Worm (Caenorhabditis elegans) whole organism, L4 larva: Measurements from ENCODE around the gene pbs-1.

Source experiments
- D1046.2 ChIP-seq: fragments of 200-800 bp; sonication (Bioruptor generic); IDR thresholded peaks from 2 replicates; pipeline ENCODE4 v1.3.6; 2022; ENCODE audit warnings: missing genetic modification characterization, missing compliant biosample characterization
- F10B5.3 ChIP-seq: sonication (generic microtip); optimal IDR thresholded peaks from 2 replicates; lab custom pipeline; 2016; ENCODE audit warnings: mild to moderate bottlenecking, missing genetic modification characterization, missing compliant biosample characterization
- F37D6.2 ChIP-seq: sonication (generic microtip); optimal IDR thresholded peaks from 2 replicates; lab custom pipeline; 2016; ENCODE audit warnings: mild to moderate bottlenecking, missing genetic modification characterization, missing compliant biosample characterization
- T20F7.1 ChIP-seq: fragments of 200-800 bp; sonication (Bioruptor generic); optimal IDR thresholded peaks from 2 replicates; lab custom pipeline; 2018; ENCODE audit warnings: mild to moderate bottlenecking, missing genetic modification characterization, missing compliant biosample characterization
- T26A8.4 ChIP-seq: fragments of 200-800 bp; sonication (Bioruptor generic); IDR thresholded peaks from 2 replicates; pipeline ENCODE4 v1.3.6; 2022; ENCODE audit warnings: missing genetic modification characterization, missing compliant biosample characterization
- Y105C5A.15 ChIP-seq: fragments of 200-800 bp; sonication (Bioruptor generic); IDR thresholded peaks from 2 replicates; pipeline ENCODE4 v1.3.6; 2022; ENCODE audit warnings: missing genetic modification characterization, missing compliant biosample characterization
- Y75B8A.6 ChIP-seq: fragments of 200-800 bp; sonication (Bioruptor generic); IDR thresholded peaks from 2 replicates; pipeline ENCODE4 v1.3.6; 2022; ENCODE audit warnings: missing genetic modification reagents, missing genetic modification characterization, missing compliant biosample characterization
- ZK337.2 ChIP-seq: fragments of 200-800 bp; sonication (Bioruptor generic); IDR thresholded peaks from 2 replicates; pipeline ENCODE4 v1.3.6; 2022; ENCODE audit warnings: missing genetic modification reagents, missing genetic modification characterization, missing compliant biosample characterization
- aha-1 ChIP-seq: fragments of 150-350 bp; peaks from one replicate; lab custom pipeline; 2014; ENCODE audit warnings: missing biosample characterization, missing genetic modification characterization
- ama-1 ChIP-seq: fragments of 150-350 bp; optimal IDR thresholded peaks from 2 replicates; lab custom pipeline; 2014; ENCODE audit warnings: inconsistent platforms, mixed read lengths
- ceh-28 ChIP-seq: fragments of 150-350 bp; optimal IDR thresholded peaks from 2 replicates; lab custom pipeline; 2014; ENCODE audit warnings: missing biosample characterization, missing genetic modification reagents, missing genetic modification characterization
- ceh-62 ChIP-seq: sonication (generic microtip); optimal IDR thresholded peaks from 2 replicates; lab custom pipeline; 2017; ENCODE audit warnings: missing biosample characterization, missing genetic modification characterization
- ces-1 ChIP-seq: fragments of 150-350 bp; sonication (generic microtip); optimal IDR thresholded peaks from 4 replicates; lab custom pipeline; 2014; ENCODE audit warnings: missing biosample characterization, missing genetic modification reagents, missing genetic modification characterization
- ctbp-1 ChIP-seq: fragments of 200-800 bp; sonication (Bioruptor generic); IDR thresholded peaks from 2 replicates; pipeline ENCODE4 v1.3.6; 2022; ENCODE audit warnings: missing genetic modification reagents, missing genetic modification characterization, missing compliant biosample characterization
- daf-19 ChIP-seq: fragments of 200-800 bp; sonication (Bioruptor generic); conservative IDR thresholded peaks from 2 replicates; pipeline ENCODE4 v1.3.6; 2022; ENCODE audit warnings: missing genetic modification characterization, missing compliant biosample characterization
- dmd-8 ChIP-seq: fragments of 200-800 bp; sonication (Bioruptor generic); IDR thresholded peaks from 2 replicates; pipeline ENCODE4 v1.3.6; 2022; ENCODE audit warnings: missing genetic modification characterization, missing compliant biosample characterization
- duxl-1 ChIP-seq: sonication (generic microtip); optimal IDR thresholded peaks from 2 replicates; lab custom pipeline; 2016; ENCODE audit warnings: mild to moderate bottlenecking, missing genetic modification characterization, moderate library complexity, missing compliant biosample characterization; ENCODE audit not compliant: poor library complexity
- egl-27 ChIP-seq: sonication (generic microtip); optimal IDR thresholded peaks from 3 replicates; lab custom pipeline; 2017; ENCODE audit warnings: missing biosample characterization, missing genetic modification reagents, missing genetic modification characterization
- egl-43 ChIP-seq: fragments of 200-800 bp; sonication (Bioruptor generic); IDR thresholded peaks from 2 replicates; pipeline ENCODE4 v1.3.6; 2022; ENCODE audit warnings: missing genetic modification reagents, missing genetic modification characterization, missing compliant biosample characterization
- fos-1 ChIP-seq: fragments of 150-350 bp; optimal IDR thresholded peaks from 2 replicates; lab custom pipeline; 2014; ENCODE audit warnings: missing biosample characterization, missing genetic modification characterization
- gei-8 ChIP-seq: fragments of 200-800 bp; sonication (Bioruptor generic); optimal IDR thresholded peaks from 2 replicates; lab custom pipeline; 2018; ENCODE audit warnings: mild to moderate bottlenecking, missing genetic modification characterization, missing compliant biosample characterization
- hif-1 ChIP-seq, 2 experiments: sonication (generic microtip); optimal IDR thresholded peaks; 2 replicates each; lab custom pipeline; 2016 to 2017; ENCODE audit warnings: missing compliant biosample characterization in 2 of 2, missing genetic modification characterization in 2 of 2, missing genetic modification reagents in 2 of 2, missing genotype in 2 of 2, mild to moderate bottlenecking in 1 of 2
- lim-7 ChIP-seq: fragments of 200-800 bp; sonication (Bioruptor generic); IDR thresholded peaks from 2 replicates; pipeline ENCODE4 v1.3.6; 2022; ENCODE audit warnings: missing genetic modification characterization, missing compliant biosample characterization
- lin-1 ChIP-seq: fragments of 200-800 bp; sonication (Bioruptor generic); IDR thresholded peaks from 2 replicates; pipeline ENCODE4 v1.3.6; 2022; ENCODE audit warnings: missing genetic modification reagents, missing genetic modification characterization, missing compliant biosample characterization
- lin-13 ChIP-seq: fragments of 150-350 bp; optimal IDR thresholded peaks from 2 replicates; lab custom pipeline; 2014; ENCODE audit warnings: missing biosample characterization, missing genetic modification reagents, missing genetic modification characterization
- lin-15B ChIP-seq: fragments of 150-350 bp; sonication (generic microtip); optimal IDR thresholded peaks from 3 replicates; lab custom pipeline; 2014; ENCODE audit warnings: missing biosample characterization, missing genetic modification characterization
- lsy-2 ChIP-seq, 2 experiments: fragments of 150-350 bp in 1 of 2; sonication (generic microtip) in 1 of 2; optimal IDR thresholded peaks; 2 replicates each; lab custom pipeline; 2014 to 2017; ENCODE audit warnings: missing biosample characterization in 2 of 2, missing genetic modification characterization in 2 of 2
- madf-9 ChIP-seq: fragments of 200-800 bp; sonication (Bioruptor generic); conservative IDR thresholded peaks from 2 replicates; pipeline ENCODE4 v1.3.6; 2022; ENCODE audit warnings: missing genetic modification reagents, missing genetic modification characterization, missing compliant biosample characterization
- mep-1 ChIP-seq: fragments of 150-350 bp; sonication (generic microtip); optimal IDR thresholded peaks from 3 replicates; lab custom pipeline; 2014; ENCODE audit warnings: missing biosample characterization, missing genetic modification characterization
- mxl-2 ChIP-seq: fragments of 200-800 bp; sonication (Bioruptor generic); conservative IDR thresholded peaks from 2 replicates; pipeline ENCODE4 v1.3.6; 2022; ENCODE audit warnings: missing genetic modification reagents, missing genetic modification characterization, missing compliant biosample characterization
- mxl-3 ChIP-seq: fragments of 200-800 bp; sonication (Bioruptor generic); optimal IDR thresholded peaks from 2 replicates; lab custom pipeline; 2018; ENCODE audit warnings: mild to moderate bottlenecking, missing genetic modification characterization, missing compliant biosample characterization
- nhr-102 ChIP-seq: sonication (generic microtip); optimal IDR thresholded peaks from 2 replicates; lab custom pipeline; 2016; ENCODE audit warnings: mild to moderate bottlenecking, missing genetic modification characterization, moderate library complexity, missing compliant biosample characterization
- nhr-111 ChIP-seq: fragments of 200-800 bp; sonication (Bioruptor generic); optimal IDR thresholded peaks from 2 replicates; lab custom pipeline; 2018; ENCODE audit warnings: mild to moderate bottlenecking, missing genetic modification characterization, missing compliant biosample characterization
- nhr-48 ChIP-seq: sonication (generic microtip); optimal IDR thresholded peaks from 2 replicates; lab custom pipeline; 2016; ENCODE audit warnings: mild to moderate bottlenecking, missing genetic modification characterization, missing compliant biosample characterization
- php-3 ChIP-seq: fragments of 200-800 bp; sonication (Bioruptor generic); IDR thresholded peaks from 2 replicates; pipeline ENCODE4 v1.3.6; 2022; ENCODE audit warnings: missing genetic modification reagents, missing genetic modification characterization, missing compliant biosample characterization
- pqm-1 ChIP-seq: sonication (generic microtip); optimal IDR thresholded peaks from 2 replicates; lab custom pipeline; 2017; ENCODE audit warnings: missing biosample characterization, missing genetic modification characterization
- tra-1 ChIP-seq: fragments of 200-800 bp; sonication (Bioruptor generic); IDR thresholded peaks from 2 replicates; pipeline ENCODE4 v1.3.6; 2022; ENCODE audit warnings: missing genetic modification reagents, missing genetic modification characterization, missing compliant biosample characterization
- vab-7 ChIP-seq: fragments of 200-800 bp; sonication (Bioruptor generic); IDR thresholded peaks from 2 replicates; pipeline ENCODE4 v1.3.6; 2022; ENCODE audit warnings: missing genetic modification reagents, missing genetic modification characterization, missing compliant biosample characterization
- zfp-3 ChIP-seq: fragments of 200-800 bp; sonication (Bioruptor generic); conservative IDR thresholded peaks from 2 replicates; pipeline ENCODE4 v1.3.6; 2022; ENCODE audit warnings: missing genetic modification reagents, missing genetic modification characterization, missing compliant biosample characterization
- zip-11 ChIP-seq: fragments of 200-800 bp; sonication (Bioruptor generic); IDR thresholded peaks from 2 replicates; pipeline ENCODE4 v1.3.6; 2022; ENCODE audit warnings: missing genetic modification characterization, missing compliant biosample characterization
- zip-2 ChIP-seq: fragments of 150-350 bp; optimal IDR thresholded peaks from 2 replicates; lab custom pipeline; 2014; ENCODE audit warnings: missing biosample characterization, missing genetic modification characterization
- ztf-11 ChIP-seq: fragments of 150-350 bp; optimal IDR thresholded peaks from 2 replicates; lab custom pipeline; 2014; ENCODE audit warnings: missing biosample characterization, missing genetic modification characterization

The pbs-1 gene

DNA sequence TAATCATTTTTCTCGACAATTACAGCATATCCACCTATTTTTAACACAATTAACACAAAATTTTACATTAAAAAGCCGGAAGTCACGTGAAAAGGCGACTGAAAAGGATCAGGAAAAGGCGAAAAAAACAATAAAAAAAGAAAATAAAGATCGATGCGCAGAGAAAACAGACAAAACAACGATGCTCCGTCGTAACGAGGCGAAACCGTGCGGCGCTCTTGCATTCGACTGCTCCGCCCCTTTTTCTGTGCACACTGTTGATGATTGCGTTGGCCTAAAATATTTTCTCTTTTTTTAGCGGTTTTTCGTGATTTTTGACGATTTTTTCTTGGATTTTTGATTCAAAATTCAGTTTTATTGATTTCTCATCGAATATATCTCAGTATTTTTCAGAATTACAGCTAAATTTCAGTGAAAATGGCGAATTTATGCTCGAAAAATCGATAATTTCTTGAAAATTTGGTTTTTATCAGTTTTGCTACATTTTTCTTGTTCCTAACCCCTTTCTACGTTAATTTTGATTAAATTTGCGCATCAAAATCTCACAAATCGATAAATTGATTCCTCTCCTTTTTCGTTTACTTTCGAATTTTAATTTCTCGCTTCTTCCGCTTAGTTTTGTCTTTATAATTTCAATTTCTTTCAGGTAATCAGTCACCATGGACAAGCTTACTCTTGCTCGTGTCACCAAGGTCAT, 50.4 kb downstream of the pbs-1 start, which contains the start of gene rps-28 (continued):
- TF ChIP-seq ces-1 (peak; percentile 88), egl-27 (tag; lab: Kevin White, UChicago) (no peak), zip-2 (tag; lab: Kevin White, UChicago) (peak; percentile 57), daf-19 (GFP tag; lab: Robert Waterston, UW) (no peak), vab-7 (GFP tag; lab: Robert Waterston, UW) (peak; percentile 96), dmd-8 (GFP tag; lab: Robert Waterston, UW) (0 out of 2 replicates have a peak, but pooled peaks have one; percentile 17), Y75B8A.6 (no peak), lsy-2 (tag; optimal IDR thresholded peaks at IDR 0.05; lab: Kevin White, UChicago) (peak; percentile 87 to 96), nhr-102 (peak; percentile 87), lim-7 (GFP tag; lab: Robert Waterston, UW) (peak; percentile 66; the same call in 1 of the 2 replicates), ctbp-1 (GFP tag; lab: Robert Waterston, UW) (peak; percentile 78), php-3 (GFP tag; lab: Robert Waterston, UW) (peak; percentile 91), F37D6.2 (tag; lab: Kevin White, UChicago) (peak; percentile 89), duxl-1 (tag; lab: Kevin White, UChicago) (peak; percentile 90), Y105C5A.15 (GFP tag; lab: Robert Waterston, UW) (no peak), egl-43 (GFP tag; lab: Robert Waterston, UW) (peak; percentile 90), hif-1 (tag; optimal IDR thresholded peaks at IDR 0.05; lab: Kevin White, UChicago) (peak; percentile 51 to 87), lin-13 (GFP tag; lab: Kevin White, UChicago) (peak; percentile 97), ama-1 (lab: Kevin White, UChicago) (peak; percentile 84), nhr-48 (tag; lab: Kevin White, UChicago) (peak; percentile 63), ceh-28 (tag; lab: Kevin White, UChicago) (peak; percentile 72), mxl-2 (0 out of 2 replicates have a peak, but pooled peaks have one; percentile 27), D1046.2 (GFP tag; lab: Robert Waterston, UW) (peak; percentile 87), mep-1 (peak; percentile 98), lin-15B (tag; lab: Kevin White, UChicago) (peak; percentile 60), gei-8 (no peak), ceh-62 (tag; lab: Kevin White, UChicago) (no peak), ztf-11 (no peak), nhr-111 (GFP tag; lab: Kevin White, UChicago) (no peak), pqm-1 (tag; lab: Kevin White, UChicago) (peak; percentile 63), aha-1 (tag; lab: Kevin White, UChicago) (peak; percentile 100), mxl-3 (peak; percentile 84), fos-1 (tag; lab: Kevin White, UChicago) (no peak), F10B5.3 (tag; lab: Kevin White, UChicago) (no peak), madf-9 (GFP tag; lab: Robert Waterston, UW) (peak; percentile 92), zfp-3 (peak; percentile 88), ZK337.2 (GFP tag; lab: Robert Waterston, UW) (peak; percentile 69; the same call in 1 of the 2 replicates), zip-11 (GFP tag; lab: Robert Waterston, UW) (no peak), tra-1 (GFP tag; lab: Robert Waterston, UW) (peak; percentile 93), lin-1 (peak; percentile 90), T20F7.1 (GFP tag; lab: Kevin White, UChicago) (peak; percentile 100), T26A8.4 (GFP tag; lab: Robert Waterston, UW) (peak; percentile 91)
